Fruit fly (Drosophila melanogaster) whole organism, embryonic: ENCODE results near the gene CG14854.
A peak's percentile ranks its signal among the peaks of the same experiment; 100 is the strongest.

ENCODE experiments used
- C15 ChIP-seq: fragments of 200-800 bp; sonication (Bioruptor generic); IDR thresholded peaks from 3 replicates; pipeline ENCODE4 v1.3.6; 2022; ENCODE audit warnings: missing biosample characterization, missing genetic modification characterization
- CG11560 ChIP-seq: fragments of 200-800 bp; sonication (Bioruptor generic); IDR thresholded peaks from 3 replicates; pipeline ENCODE4 v1.3.6; 2022; ENCODE audit warnings: missing biosample characterization, missing genetic modification characterization
- CG14667 ChIP-seq: fragments of 200-800 bp; sonication (Bioruptor generic); IDR thresholded peaks from 2 replicates; pipeline ENCODE4 v1.3.6; 2022; ENCODE audit warnings: missing biosample characterization, missing genetic modification characterization
- CG17802 ChIP-seq: fragments of 200-800 bp; sonication (Bioruptor generic); optimal IDR thresholded peaks from 2 replicates; lab custom pipeline; 2018; ENCODE audit warnings: missing biosample characterization, mild to moderate bottlenecking, missing genetic modification characterization, moderate library complexity
- CG17829 ChIP-seq: fragments of 200-800 bp; optimal IDR thresholded peaks from 2 replicates; lab custom pipeline; 2019; ENCODE audit warnings: missing biosample characterization, mild to moderate bottlenecking, missing genetic modification characterization, moderate library complexity
- CG1792 ChIP-seq: fragments of 200-800 bp; sonication (Bioruptor generic); optimal IDR thresholded peaks from 2 replicates; lab custom pipeline; 2016; ENCODE audit warnings: missing biosample characterization, missing genetic modification characterization
- CG2199 ChIP-seq: fragments of 200-800 bp; sonication (Bioruptor generic); IDR thresholded peaks from 3 replicates; pipeline ENCODE4 v1.3.6; 2022; ENCODE audit warnings: missing biosample characterization, missing genetic modification characterization
- CG31388 ChIP-seq: fragments of 200-800 bp; sonication (Bioruptor generic); optimal IDR thresholded peaks from 2 replicates; lab custom pipeline; 2016; ENCODE audit warnings: missing biosample characterization, missing genetic modification characterization
- CG34376 ChIP-seq: fragments of 200-800 bp; sonication (Bioruptor generic); optimal IDR thresholded peaks from 2 replicates; lab custom pipeline; 2018; ENCODE audit warnings: missing biosample characterization, mild to moderate bottlenecking, missing genetic modification characterization
- CG34422 ChIP-seq: fragments of 200-800 bp; sonication (Bioruptor generic); IDR thresholded peaks from 3 replicates; pipeline ENCODE4 v1.3.6; 2022; ENCODE audit warnings: missing biosample characterization, missing genetic modification characterization
- CG3726 ChIP-seq: fragments of 200-800 bp; sonication (Bioruptor generic); IDR thresholded peaks from 3 replicates; pipeline ENCODE4, ENCODE4 v1.3.6; 2022; ENCODE audit warnings: missing biosample characterization, missing genetic modification characterization
- CG5180 ChIP-seq: fragments of 200-800 bp; sonication (Bioruptor generic); optimal IDR thresholded peaks from 3 replicates; lab custom pipeline; 2017; ENCODE audit warnings: missing biosample characterization, missing genetic modification characterization, mild to moderate bottlenecking, moderate library complexity, missing genetic modification reagents
- CG6654 ChIP-seq: fragments of 200-800 bp; sonication (Bioruptor generic); optimal IDR thresholded peaks from 2 replicates; lab custom pipeline; 2017; ENCODE audit warnings: missing biosample characterization, mild to moderate bottlenecking, missing genetic modification characterization
- Dbx ChIP-seq: fragments of 200-800 bp; sonication (Bioruptor generic); IDR thresholded peaks from 3 replicates; pipeline ENCODE4 v1.3.6; 2022; ENCODE audit warnings: missing biosample characterization, missing genetic modification characterization
- Dp ChIP-seq: fragments of 200-800 bp; sonication (Bioruptor generic); optimal IDR thresholded peaks from 2 replicates; lab custom pipeline; 2018; ENCODE audit warnings: missing biosample characterization, mild to moderate bottlenecking, missing genetic modification characterization, moderate library complexity
- E2f1 ChIP-seq: fragments of 200-800 bp; sonication (Bioruptor generic); IDR thresholded peaks from 2 replicates; pipeline ENCODE4 v1.3.6; 2022; ENCODE audit warnings: missing biosample characterization, missing genetic modification characterization
- Fer1 ChIP-seq: fragments of 200-800 bp; sonication (Bioruptor generic); optimal IDR thresholded peaks from 2 replicates; lab custom pipeline; 2017; ENCODE audit warnings: missing biosample characterization, mild to moderate bottlenecking, missing genetic modification characterization
- HHEX ChIP-seq: fragments of 200-800 bp; sonication (Bioruptor generic); optimal IDR thresholded peaks from 3 replicates; lab custom pipeline; 2017; ENCODE audit warnings: missing biosample characterization, mild to moderate bottlenecking, missing genetic modification characterization, missing genetic modification reagents
- HLH3B ChIP-seq: fragments of 200-800 bp; sonication (Bioruptor generic); IDR thresholded peaks from 2 replicates; pipeline ENCODE4 v1.3.6; 2022; ENCODE audit warnings: missing biosample characterization, missing genetic modification characterization
- Optix ChIP-seq: fragments of 200-800 bp; sonication (Bioruptor generic); IDR thresholded peaks from 3 replicates; pipeline ENCODE4 v1.3.6; 2022; ENCODE audit warnings: missing biosample characterization, missing genetic modification characterization
- Sin3A ChIP-seq: fragments of >200 bp; optimal IDR thresholded peaks from 2 replicates; lab custom pipeline; 2018
- YL-1 ChIP-seq: fragments of 200-800 bp; sonication (Bioruptor generic); optimal IDR thresholded peaks from 3 replicates; lab custom pipeline; 2017; ENCODE audit warnings: missing biosample characterization, mild to moderate bottlenecking, missing genetic modification characterization
- ase ChIP-seq: fragments of 200-800 bp; sonication (Bioruptor generic); IDR thresholded peaks from 3 replicates; pipeline ENCODE4 v1.3.6; 2022; ENCODE audit warnings: missing biosample characterization, missing genetic modification characterization
- chinmo ChIP-seq: fragments of 200-800 bp; sonication (Bioruptor generic); IDR thresholded peaks from 4 replicates; pipeline ENCODE4 v1.3.6; 2022; ENCODE audit warnings: missing biosample characterization, missing genetic modification characterization; ENCODE audit not compliant: partially characterized antibody
- ci ChIP-seq: fragments of 200-800 bp; sonication (Bioruptor generic); IDR thresholded peaks from 3 replicates; pipeline ENCODE4 v1.3.6; 2022; ENCODE audit warnings: missing biosample characterization, missing genetic modification characterization
- corto ChIP-seq: fragments of 200-800 bp; sonication (Bioruptor generic); optimal IDR thresholded peaks from 2 replicates; lab custom pipeline; 2016; ENCODE audit warnings: missing biosample characterization, mild to moderate bottlenecking, missing genetic modification characterization, moderate library complexity
- cwo ChIP-seq: fragments of 200-800 bp; sonication (Bioruptor generic); optimal IDR thresholded peaks from 3 replicates; lab custom pipeline; 2017; ENCODE audit warnings: missing biosample characterization, missing genetic modification characterization, mild to moderate bottlenecking, moderate library complexity, missing genetic modification reagents
- gfzf ChIP-seq: fragments of 200-800 bp; sonication (Bioruptor generic); optimal IDR thresholded peaks from 2 replicates; lab custom pipeline; 2016; ENCODE audit warnings: missing biosample characterization, mild to moderate bottlenecking, missing genetic modification characterization, moderate library complexity
- gsb-n ChIP-seq: fragments of 200-800 bp; sonication (Bioruptor generic); optimal IDR thresholded peaks from 3 replicates; lab custom pipeline; 2018; ENCODE audit warnings: missing biosample characterization, mild to moderate bottlenecking, missing genetic modification characterization
- gt ChIP-seq: fragments of 200-800 bp; sonication (Bioruptor generic); IDR thresholded peaks from 2 replicates; pipeline ENCODE4 v1.3.6; 2022; ENCODE audit warnings: missing biosample characterization, missing genetic modification characterization
- hb ChIP-seq: fragments of 200-800 bp; sonication (Bioruptor generic); IDR thresholded peaks from 3 replicates; pipeline ENCODE4 v1.3.6; 2022; ENCODE audit warnings: missing biosample characterization, missing genetic modification characterization; ENCODE audit not compliant: partially characterized antibody
- knrl ChIP-seq: fragments of 200-800 bp; sonication (Bioruptor generic); IDR thresholded peaks from 3 replicates; pipeline ENCODE4 v1.3.6; 2022; ENCODE audit warnings: missing biosample characterization, missing genetic modification characterization; ENCODE audit not compliant: partially characterized antibody
- mam ChIP-seq: fragments of 200-800 bp; sonication (Bioruptor generic); optimal IDR thresholded peaks from 3 replicates; lab custom pipeline; 2016; ENCODE audit warnings: missing biosample characterization, missing genetic modification characterization
- mirr ChIP-seq: fragments of 200-800 bp; sonication (Bioruptor generic); optimal IDR thresholded peaks from 3 replicates; lab custom pipeline; 2018; ENCODE audit warnings: missing biosample characterization, mild to moderate bottlenecking, missing genetic modification characterization
- nerfin-2 ChIP-seq: fragments of 200-800 bp; sonication (Bioruptor generic); IDR thresholded peaks from 2 replicates; pipeline ENCODE4 v1.3.6; 2022; ENCODE audit warnings: missing biosample characterization, missing genetic modification characterization; ENCODE audit not compliant: partially characterized antibody
- prd ChIP-seq, 3 experiments: fragments of >200 bp in 2 of 3; fragments of 200-800 bp in 1 of 3; sonication (Bioruptor generic) in 1 of 3; optimal IDR thresholded peaks in 2 of 3; IDR thresholded peaks in 1 of 3; 2 replicates in 2 of 3; 3 replicates in 1 of 3; pipeline versions ENCODE4 v1.3.6 to Lab custom; 2017 to 2022; ENCODE audit warnings: missing biosample characterization in 1 of 3, missing genetic modification characterization in 1 of 3
- ranshi ChIP-seq: fragments of 200-800 bp; sonication (Bioruptor generic); IDR thresholded peaks from 2 replicates; pipeline ENCODE4 v1.3.6; 2022; ENCODE audit warnings: missing biosample characterization, missing genetic modification characterization
- rib ChIP-seq: fragments of 200-800 bp; sonication (Bioruptor generic); IDR thresholded peaks from 2 replicates; pipeline ENCODE4 v1.3.6; 2022; ENCODE audit warnings: missing biosample characterization, missing genetic modification characterization
- ro ChIP-seq: fragments of 200-800 bp; sonication (Bioruptor generic); IDR thresholded peaks from 2 replicates; pipeline ENCODE4 v1.3.6; 2022; ENCODE audit warnings: missing biosample characterization, missing genetic modification characterization
- shn ChIP-seq: fragments of 200-800 bp; sonication (Bioruptor generic); optimal IDR thresholded peaks from 3 replicates; lab custom pipeline; 2016; ENCODE audit warnings: missing biosample characterization, missing genetic modification characterization
- slbo ChIP-seq: fragments of 200-800 bp; sonication (Bioruptor generic); IDR thresholded peaks from 2 replicates; pipeline ENCODE4 v1.3.6; 2022; ENCODE audit warnings: missing biosample characterization, missing genetic modification characterization
- sna ChIP-seq: fragments of 200-800 bp; sonication (Bioruptor generic); IDR thresholded peaks from 2 replicates; pipeline ENCODE4 v1.3.6; 2022; ENCODE audit warnings: missing biosample characterization, missing genetic modification characterization; ENCODE audit not compliant: partially characterized antibody
- so ChIP-seq: fragments of 200-800 bp; sonication (Bioruptor generic); IDR thresholded peaks from 3 replicates; pipeline ENCODE4 v1.3.6; 2022; ENCODE audit warnings: missing biosample characterization, missing genetic modification characterization
- stc ChIP-seq: fragments of 200-800 bp; sonication (Bioruptor generic); IDR thresholded peaks from 2 replicates; pipeline ENCODE4 v1.3.6; 2022; ENCODE audit warnings: missing biosample characterization, missing genetic modification characterization
- sug ChIP-seq: fragments of 200-800 bp; optimal IDR thresholded peaks from 2 replicates; lab custom pipeline; 2019; ENCODE audit warnings: missing biosample characterization, mild to moderate bottlenecking, missing genetic modification characterization, moderate library complexity
- unpg ChIP-seq: fragments of 200-800 bp; sonication (Bioruptor generic); optimal IDR thresholded peaks from 3 replicates; lab custom pipeline; 2018; ENCODE audit warnings: missing biosample characterization, mild to moderate bottlenecking, missing genetic modification characterization, moderate library complexity
- vvl ChIP-seq: fragments of 200-800 bp; sonication (Bioruptor generic); IDR thresholded peaks from 2 replicates; pipeline ENCODE4 v1.3.6; 2022; ENCODE audit warnings: missing biosample characterization, missing genetic modification characterization
- zen2 ChIP-seq: fragments of 200-800 bp; sonication (Bioruptor generic); IDR thresholded peaks from 3 replicates; pipeline ENCODE4 v1.3.6; 2022; ENCODE audit warnings: missing biosample characterization, missing genetic modification characterization; ENCODE audit not compliant: partially characterized antibody

CG14854 gene

DNA sequence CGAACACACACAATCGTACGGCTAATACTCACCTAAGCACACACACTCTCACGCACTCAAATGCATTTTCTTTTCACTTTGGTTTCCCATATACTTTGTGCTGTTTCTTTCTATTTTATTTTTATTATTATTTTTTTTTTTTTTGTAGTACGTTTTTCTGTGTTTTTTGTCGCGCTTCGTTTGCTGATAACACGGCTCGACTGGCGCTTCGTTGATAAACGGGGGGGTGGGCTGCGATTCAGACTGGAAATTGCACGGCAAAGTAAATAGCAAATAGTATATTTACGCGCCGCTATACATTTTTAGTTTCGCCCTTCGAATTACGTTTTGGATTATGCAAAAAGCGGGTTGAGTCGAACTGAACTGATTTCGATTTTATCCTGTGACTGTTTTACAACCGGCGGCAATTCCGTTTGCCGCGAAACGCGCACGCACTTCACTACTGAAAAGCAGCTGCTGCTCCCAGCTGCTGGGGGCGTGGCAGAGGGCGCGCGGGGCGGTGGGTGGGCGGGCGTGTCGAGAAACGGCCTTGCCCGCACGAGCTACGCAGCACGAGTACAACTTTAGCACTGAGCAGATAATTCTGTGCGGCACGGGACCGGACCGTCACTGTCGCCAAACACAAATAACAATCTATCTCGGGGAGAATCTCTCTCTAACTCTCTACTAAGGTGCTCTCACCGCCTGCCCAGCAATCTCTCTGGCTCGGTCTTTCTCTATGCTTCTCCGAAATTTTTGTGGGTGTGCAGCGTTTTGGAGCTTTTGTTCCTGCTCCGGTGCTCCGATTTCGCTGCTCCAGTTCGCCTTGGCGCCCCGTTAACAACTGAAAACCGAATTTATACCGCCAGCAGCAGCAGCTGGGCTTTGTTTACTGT is 2.1 kb downstream of the CG14854 start, which contains the start of gene Pde6 (continued):
- TF ChIP-seq vvl (no peak), E2f1 (GFP tag; lab: Robert Waterston, UW) (peak; percentile 46; the same call in 1 of the 2 replicates), knrl (GFP tag; lab: Robert Waterston, UW) (0 out of 3 replicates have a peak, but pooled peaks have one; percentile 13), CG1792 (no peak), ase (GFP tag; lab: Robert Waterston, UW) (no peak), CG14667 (GFP tag; lab: Robert Waterston, UW) (no peak), CG34376 (GFP tag; lab: Kevin White, UChicago) (no peak), shn (no peak), cwo (GFP tag; lab: Kevin White, UChicago) (peak; percentile 99), chinmo (GFP tag; lab: Robert Waterston, UW) (peak; percentile 73; the same call in 2 of the 4 replicates), CG6654 (GFP tag; lab: Kevin White, UChicago) (no peak), ro (GFP tag; lab: Robert Waterston, UW) (no peak), YL-1 (no peak), gsb-n (tag; lab: Kevin White, UChicago) (no peak), Dp (no peak), CG3726 (GFP tag; lab: Robert Waterston, UW) (no peak), zen2 (GFP tag; lab: Robert Waterston, UW) (peak; percentile 51; the same call in 1 of the 3 replicates), CG17802 (tag; lab: Kevin White, UChicago) (no peak), gt (GFP tag; lab: Robert Waterston, UW) (no peak), CG5180 (GFP tag; lab: Kevin White, UChicago) (no peak), hb (0 out of 3 replicates have a peak, but pooled peaks have one; percentile 9), Sin3A (lab: Kevin White, UChicago) (no peak), CG2199 (GFP tag; lab: Robert Waterston, UW) (peak; percentile 43; the same call in 1 of the 3 replicates), CG11560 (tag; lab: Robert Waterston, UW) (no peak), nerfin-2 (GFP tag; lab: Robert Waterston, UW) (no peak), sug (tag; lab: Kevin White, UChicago) (peak; percentile 85), HHEX (GFP tag; lab: Kevin White, UChicago) (no peak), mam (GFP tag; lab: Kevin White, UChicago) (no peak), Optix (GFP tag; lab: Robert Waterston, UW) (0 out of 3 replicates have a peak, but pooled peaks have one; percentile 35), CG34422 (GFP tag; lab: Robert Waterston, UW) (peak; percentile 21; the same call in 1 of the 3 replicates), CG17829 (tag; lab: Kevin White, UChicago) (no peak), Fer1 (no peak), so (no peak), CG31388 (no peak), ci (GFP tag; lab: Robert Waterston, UW) (peak; percentile 64; the same call in 2 of the 3 replicates), mirr (GFP tag; lab: Kevin White, UChicago) (peak; percentile 54), unpg (GFP tag; lab: Kevin White, UChicago) (no peak), rib (GFP tag; lab: Robert Waterston, UW) (peak; percentile 70; the same call in 1 of the 2 replicates), sna (GFP tag; lab: Robert Waterston, UW) (no peak), corto (GFP tag; lab: Kevin White, UChicago) (no peak), prd (optimal IDR thresholded peaks at IDR 0.05; lab: Kevin White, UChicago) (no peak), prd (GFP tag; IDR thresholded peaks at IDR 0.05; lab: Robert Waterston, UW) (no peak), stc (GFP tag; lab: Robert Waterston, UW) (no peak), slbo (GFP tag; lab: Robert Waterston, UW) (no peak), HLH3B (GFP tag; lab: Robert Waterston, UW) (no peak), gfzf (GFP tag; lab: Kevin White, UChicago) (no peak), ranshi (GFP tag; lab: Robert Waterston, UW) (peak; percentile 24; the same call in 1 of the 2 replicates), C15 (no peak), Dbx (GFP tag; lab: Robert Waterston, UW) (0 out of 3 replicates have a peak, but pooled peaks have one; percentile 8)
